Worm (Caenorhabditis elegans) whole organism, L4 larva: Measurements from ENCODE around the gene daf-15.

Experiments
- T20F7.1 ChIP-seq: fragments of 200-800 bp; sonication (Bioruptor generic); optimal IDR thresholded peaks from 2 replicates; lab custom pipeline; 2018; ENCODE audit warnings: mild to moderate bottlenecking, missing genetic modification characterization, missing compliant biosample characterization
- T26A8.4 ChIP-seq: fragments of 200-800 bp; sonication (Bioruptor generic); IDR thresholded peaks from 2 replicates; pipeline ENCODE4 v1.3.6; 2022; ENCODE audit warnings: missing genetic modification characterization, missing compliant biosample characterization
- Y5F2A.4 ChIP-seq: fragments of 200-800 bp; sonication (Bioruptor generic); optimal IDR thresholded peaks from 2 replicates; lab custom pipeline; 2018; ENCODE audit warnings: mild to moderate bottlenecking, missing genetic modification characterization, missing compliant biosample characterization
- ceh-20 ChIP-seq: fragments of 200-800 bp; sonication (Bioruptor generic); IDR thresholded peaks from 2 replicates; pipeline ENCODE4 v1.3.6; 2022; ENCODE audit warnings: missing genetic modification reagents, missing genetic modification characterization, missing compliant biosample characterization
- ceh-32 ChIP-seq: sonication (generic microtip); optimal IDR thresholded peaks from 2 replicates; lab custom pipeline; 2016; ENCODE audit warnings: mild to moderate bottlenecking, missing genetic modification characterization, missing compliant biosample characterization; ENCODE audit not compliant: poor library complexity
- ceh-62 ChIP-seq: sonication (generic microtip); optimal IDR thresholded peaks from 2 replicates; lab custom pipeline; 2017; ENCODE audit warnings: missing biosample characterization, missing genetic modification characterization
- cey-2 ChIP-seq: sonication (generic microtip); optimal IDR thresholded peaks from 3 replicates; lab custom pipeline; 2017; ENCODE audit warnings: missing genetic modification characterization, mild to moderate bottlenecking, missing compliant biosample characterization, antibody characterized with exemption, borderline replicate concordance; ENCODE audit not compliant: insufficient read depth
- ctbp-1 ChIP-seq: fragments of 200-800 bp; sonication (Bioruptor generic); IDR thresholded peaks from 2 replicates; pipeline ENCODE4 v1.3.6; 2022; ENCODE audit warnings: missing genetic modification reagents, missing genetic modification characterization, missing compliant biosample characterization
- daf-16 ChIP-seq, 3 experiments: sonication (generic microtip); optimal IDR thresholded peaks; 2 replicates each; lab custom pipeline; 2016 to 2017; ENCODE audit warnings: missing genetic modification characterization in 3 of 3, missing genetic modification reagents in 3 of 3, mild to moderate bottlenecking in 2 of 3, missing compliant biosample characterization in 2 of 3, missing biosample characterization in 1 of 3, moderate library complexity in 1 of 3
- daf-19 ChIP-seq: fragments of 200-800 bp; sonication (Bioruptor generic); conservative IDR thresholded peaks from 2 replicates; pipeline ENCODE4 v1.3.6; 2022; ENCODE audit warnings: missing genetic modification characterization, missing compliant biosample characterization
- daf-8 ChIP-seq: fragments of 200-800 bp; sonication (Bioruptor generic); IDR thresholded peaks from 2 replicates; pipeline ENCODE4 v1.3.6; 2022; ENCODE audit warnings: missing genetic modification characterization, missing compliant biosample characterization
- dmd-6 ChIP-seq: fragments of 200-800 bp; sonication (Bioruptor generic); IDR thresholded peaks from 2 replicates; pipeline ENCODE4 v1.3.6; 2022; ENCODE audit warnings: missing genetic modification reagents, missing genetic modification characterization, missing compliant biosample characterization
- dmd-8 ChIP-seq: fragments of 200-800 bp; sonication (Bioruptor generic); IDR thresholded peaks from 2 replicates; pipeline ENCODE4 v1.3.6; 2022; ENCODE audit warnings: missing genetic modification characterization, missing compliant biosample characterization
- dmd-9 ChIP-seq: fragments of 200-800 bp; sonication (Bioruptor generic); IDR thresholded peaks from 2 replicates; pipeline ENCODE4 v1.3.6; 2022; ENCODE audit warnings: missing genetic modification reagents, missing genetic modification characterization, missing compliant biosample characterization
- dve-1 ChIP-seq: sonication (generic microtip); optimal IDR thresholded peaks from 2 replicates; lab custom pipeline; 2017; ENCODE audit warnings: antibody characterized with exemption, mild to moderate bottlenecking, missing genetic modification characterization, missing compliant biosample characterization; ENCODE audit not compliant: insufficient read depth
- egl-27 ChIP-seq: sonication (generic microtip); optimal IDR thresholded peaks from 3 replicates; lab custom pipeline; 2017; ENCODE audit warnings: missing biosample characterization, missing genetic modification reagents, missing genetic modification characterization
- hlh-11 ChIP-seq: fragments of 200-800 bp; sonication (Bioruptor generic); optimal IDR thresholded peaks from 2 replicates; lab custom pipeline; 2018; ENCODE audit warnings: mild to moderate bottlenecking, missing genetic modification characterization, missing compliant biosample characterization
- hmg-1.1 ChIP-seq: fragments of 200-800 bp; sonication (Bioruptor generic); IDR thresholded peaks from 2 replicates; pipeline ENCODE4 v1.3.6; 2022; ENCODE audit warnings: missing genetic modification reagents, missing genetic modification characterization, missing compliant biosample characterization
- lin-15B ChIP-seq: fragments of 150-350 bp; sonication (generic microtip); optimal IDR thresholded peaks from 3 replicates; lab custom pipeline; 2014; ENCODE audit warnings: missing biosample characterization, missing genetic modification characterization
- lin-29 ChIP-seq: fragments of 200-800 bp; sonication (Bioruptor generic); IDR thresholded peaks from 2 replicates; pipeline ENCODE4 v1.3.6; 2022; ENCODE audit warnings: missing genetic modification reagents, missing genetic modification characterization, missing compliant biosample characterization
- lin-38 ChIP-seq: fragments of 200-800 bp; sonication (Bioruptor generic); IDR thresholded peaks from 2 replicates; pipeline ENCODE4 v1.3.6; 2022; ENCODE audit warnings: missing genetic modification reagents, missing genetic modification characterization, missing compliant biosample characterization
- lir-3 ChIP-seq: sonication (generic microtip); optimal IDR thresholded peaks from 2 replicates; lab custom pipeline; 2016; ENCODE audit warnings: mild to moderate bottlenecking, missing genetic modification characterization, missing compliant biosample characterization
- mep-1 ChIP-seq: fragments of 150-350 bp; sonication (generic microtip); optimal IDR thresholded peaks from 3 replicates; lab custom pipeline; 2014; ENCODE audit warnings: missing biosample characterization, missing genetic modification characterization
- nhr-102 ChIP-seq: sonication (generic microtip); optimal IDR thresholded peaks from 2 replicates; lab custom pipeline; 2016; ENCODE audit warnings: mild to moderate bottlenecking, missing genetic modification characterization, moderate library complexity, missing compliant biosample characterization
- nhr-25 ChIP-seq: sonication (generic microtip); optimal IDR thresholded peaks from 2 replicates; lab custom pipeline; 2017; ENCODE audit warnings: missing genetic modification characterization, mild to moderate bottlenecking, missing compliant biosample characterization, antibody characterized with exemption, moderate library complexity, borderline replicate concordance; ENCODE audit not compliant: insufficient read depth
- nhr-28 ChIP-seq: fragments of 150-350 bp; optimal IDR thresholded peaks from 2 replicates; lab custom pipeline; 2014; ENCODE audit warnings: missing biosample characterization, missing genetic modification characterization
- nhr-48 ChIP-seq: sonication (generic microtip); optimal IDR thresholded peaks from 2 replicates; lab custom pipeline; 2016; ENCODE audit warnings: mild to moderate bottlenecking, missing genetic modification characterization, missing compliant biosample characterization
- nhr-76 ChIP-seq: fragments of 150-350 bp; optimal IDR thresholded peaks from 2 replicates; lab custom pipeline; 2014; ENCODE audit warnings: missing biosample characterization, missing genetic modification characterization
- nhr-77 ChIP-seq: fragments of 150-350 bp; optimal IDR thresholded peaks from 2 replicates; lab custom pipeline; 2014; ENCODE audit warnings: missing biosample characterization, missing genetic modification characterization
- pqm-1 ChIP-seq: sonication (generic microtip); optimal IDR thresholded peaks from 2 replicates; lab custom pipeline; 2017; ENCODE audit warnings: missing biosample characterization, missing genetic modification characterization
- sdz-12 ChIP-seq: fragments of 200-800 bp; sonication (Bioruptor generic); optimal IDR thresholded peaks from 2 replicates; lab custom pipeline; 2018; ENCODE audit warnings: mild to moderate bottlenecking, missing genetic modification characterization, missing compliant biosample characterization
- snpc-1.2 ChIP-seq: fragments of 200-800 bp; sonication (Bioruptor generic); IDR thresholded peaks from 2 replicates; pipeline ENCODE4 v1.3.6; 2022; ENCODE audit warnings: missing genetic modification reagents, missing genetic modification characterization, missing compliant biosample characterization
- spr-1 ChIP-seq: sonication (generic microtip); optimal IDR thresholded peaks from 2 replicates; lab custom pipeline; 2016; ENCODE audit warnings: mild to moderate bottlenecking, missing genetic modification characterization, missing compliant biosample characterization
- tra-1 ChIP-seq: fragments of 200-800 bp; sonication (Bioruptor generic); IDR thresholded peaks from 2 replicates; pipeline ENCODE4 v1.3.6; 2022; ENCODE audit warnings: missing genetic modification reagents, missing genetic modification characterization, missing compliant biosample characterization
- unc-39 ChIP-seq: sonication (generic microtip); optimal IDR thresholded peaks from 2 replicates; lab custom pipeline; 2017; ENCODE audit warnings: missing biosample characterization, missing genetic modification characterization
- vab-7 ChIP-seq: fragments of 200-800 bp; sonication (Bioruptor generic); IDR thresholded peaks from 2 replicates; pipeline ENCODE4 v1.3.6; 2022; ENCODE audit warnings: missing genetic modification reagents, missing genetic modification characterization, missing compliant biosample characterization
- zip-2 ChIP-seq: fragments of 150-350 bp; optimal IDR thresholded peaks from 2 replicates; lab custom pipeline; 2014; ENCODE audit warnings: missing biosample characterization, missing genetic modification characterization
- ztf-7 ChIP-seq: fragments of 150-350 bp; optimal IDR thresholded peaks from 2 replicates; lab custom pipeline; 2014; ENCODE audit warnings: missing biosample characterization, missing genetic modification characterization

daf-15 gene

DNA sequence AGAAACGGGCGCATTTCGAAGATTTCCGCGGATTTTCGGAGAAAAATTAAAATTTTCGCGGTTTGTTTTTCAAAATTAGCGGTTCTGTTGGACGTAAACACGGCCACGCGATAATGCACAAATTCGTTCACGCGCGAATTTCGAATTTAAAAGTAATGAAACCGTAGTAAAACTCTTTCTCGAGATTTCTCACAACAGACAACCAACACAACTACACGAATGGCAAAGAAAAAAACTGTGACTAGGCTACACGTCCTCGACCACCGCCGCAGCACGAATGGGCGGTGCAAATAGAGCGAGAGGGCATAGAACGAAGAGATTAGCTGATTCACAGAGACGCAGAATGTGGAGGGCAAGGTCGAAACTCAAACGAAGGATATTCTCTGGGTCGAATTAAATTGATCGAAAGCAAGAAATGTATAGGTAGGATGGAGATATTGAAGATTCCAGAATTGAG is 54.9 kb downstream of the daf-15 start, which contains the start of gene idh-1 (continued):
- TF ChIP-seq ceh-20 (GFP tag; lab: Robert Waterston, UW), result no peak
- no peak for TF ChIP-seq ceh-32 (tag; lab: Kevin White, UChicago)
- TF ChIP-seq nhr-25 (tag; lab: Kevin White, UChicago), result peak; percentile 88
- no peak for TF ChIP-seq daf-19 (GFP tag; lab: Robert Waterston, UW)
- TF ChIP-seq lin-38 (GFP tag; lab: Robert Waterston, UW), result peak; percentile 57
- TF ChIP-seq lin-29, result peak; percentile 36; the same call in 1 of the 2 replicates
- 0 out of 2 replicates have a peak, but pooled peaks have one; percentile 20 for TF ChIP-seq T26A8.4 (GFP tag; lab: Robert Waterston, UW)
- no peak for TF ChIP-seq ctbp-1 (GFP tag; lab: Robert Waterston, UW)
- no peak for TF ChIP-seq sdz-12
- peak; percentile 41 for TF ChIP-seq mep-1 (tag; lab: Kevin White, UChicago)
- no peak for TF ChIP-seq nhr-76 (tag; lab: Kevin White, UChicago)
- peak; percentile 37 for TF ChIP-seq hlh-11 (tag; lab: Kevin White, UChicago)
- no peak; the same call in 1 of the 2 replicates for TF ChIP-seq hmg-1.1 (GFP tag; lab: Robert Waterston, UW)
- peak; percentile 29 for TF ChIP-seq nhr-102
- peak; percentile 46; the same call in 1 of the 2 replicates for TF ChIP-seq snpc-1.2 (GFP tag; lab: Robert Waterston, UW)
- no peak for TF ChIP-seq zip-2 (tag; lab: Kevin White, UChicago)
- TF ChIP-seq ztf-7 (tag; lab: Kevin White, UChicago), result no peak
- no peak for TF ChIP-seq dmd-9 (GFP tag; lab: Robert Waterston, UW)
- TF ChIP-seq nhr-28 (tag; lab: Kevin White, UChicago), result peak; percentile 98
- no peak for TF ChIP-seq daf-8
- no peak for TF ChIP-seq lin-15B (tag; lab: Kevin White, UChicago)
- TF ChIP-seq spr-1 (tag; lab: Kevin White, UChicago), result no peak
- no peak for TF ChIP-seq vab-7 (GFP tag; lab: Robert Waterston, UW)
- no peak for TF ChIP-seq ceh-62 (tag; lab: Kevin White, UChicago)
- TF ChIP-seq egl-27 (tag; lab: Kevin White, UChicago), result no peak
- TF ChIP-seq dmd-8 (GFP tag; lab: Robert Waterston, UW), result no peak
- TF ChIP-seq T20F7.1, result peak; percentile 24
- no peak for TF ChIP-seq Y5F2A.4
- no peak for TF ChIP-seq cey-2 (tag; lab: Kevin White, UChicago)
- TF ChIP-seq pqm-1 (tag; lab: Kevin White, UChicago), result no peak

DNA sequence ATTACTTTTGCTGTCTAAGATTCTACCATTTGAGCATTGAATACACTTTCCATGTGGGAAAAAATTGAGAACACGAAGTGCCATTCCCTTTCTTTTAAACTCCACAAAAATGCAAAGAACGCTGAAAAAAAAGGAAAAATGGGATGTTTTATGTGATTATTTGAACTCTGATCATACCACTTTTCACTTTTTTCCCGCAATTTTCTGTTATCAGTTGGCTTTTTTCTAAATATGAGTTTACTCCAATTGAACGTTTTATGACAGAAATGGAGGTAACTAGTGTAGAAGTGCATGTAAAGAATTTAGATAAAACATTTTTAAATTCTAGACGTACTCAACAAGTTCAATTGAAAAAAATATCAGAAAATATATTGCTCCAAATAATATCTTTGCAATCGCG is 55.4 kb downstream of the daf-15 start:
- no peak for TF ChIP-seq nhr-25 (tag; lab: Kevin White, UChicago)
- TF ChIP-seq dmd-6 (GFP tag; lab: Robert Waterston, UW), result peak; percentile 31
- TF ChIP-seq egl-27 (tag; lab: Kevin White, UChicago), result no peak
- no peak for TF ChIP-seq lir-3
- TF ChIP-seq tra-1 (GFP tag; lab: Robert Waterston, UW), result no peak
- TF ChIP-seq unc-39, result no peak
- peak; percentile 37 for TF ChIP-seq nhr-77 (tag; lab: Kevin White, UChicago)
- peak; percentile 6 for TF ChIP-seq pqm-1 (tag; lab: Kevin White, UChicago)
- TF ChIP-seq dve-1, result peak; percentile 47
- TF ChIP-seq nhr-48 (tag; lab: Kevin White, UChicago), result no peak
- TF ChIP-seq nhr-28 (tag; lab: Kevin White, UChicago), result peak; percentile 51
- TF ChIP-seq daf-16 (GFP tag; optimal IDR thresholded peaks at IDR 0.05; lab: Kevin White, UChicago), result no peak
- TF ChIP-seq daf-16 (tag; optimal IDR thresholded peaks at IDR 0.05; lab: Kevin White, UChicago), result peak; percentile 69
